Worm (Caenorhabditis elegans) whole organism, L2 larva: ENCODE results near the gene R07E3.4.

Experiments used
- elt-1 ChIP-seq: fragments of 150-350 bp; optimal IDR thresholded peaks from 2 replicates; lab custom pipeline; 2014; ENCODE audit warnings: missing biosample characterization, missing genetic modification characterization
- fos-1 ChIP-seq: fragments of 150-350 bp; optimal IDR thresholded peaks from 2 replicates; lab custom pipeline; 2014; ENCODE audit warnings: missing biosample characterization, missing genetic modification characterization
- nhr-12 ChIP-seq: fragments of 150-350 bp; optimal IDR thresholded peaks from 2 replicates; lab custom pipeline; 2014; ENCODE audit warnings: missing biosample characterization, missing genetic modification characterization
- nhr-237 ChIP-seq: fragments of 150-350 bp; optimal IDR thresholded peaks from 2 replicates; lab custom pipeline; 2014; ENCODE audit warnings: missing biosample characterization, missing genetic modification characterization
- unc-39 ChIP-seq: fragments of 150-350 bp; optimal IDR thresholded peaks from 2 replicates; lab custom pipeline; 2014; ENCODE audit warnings: missing biosample characterization, missing genetic modification characterization

DNA sequence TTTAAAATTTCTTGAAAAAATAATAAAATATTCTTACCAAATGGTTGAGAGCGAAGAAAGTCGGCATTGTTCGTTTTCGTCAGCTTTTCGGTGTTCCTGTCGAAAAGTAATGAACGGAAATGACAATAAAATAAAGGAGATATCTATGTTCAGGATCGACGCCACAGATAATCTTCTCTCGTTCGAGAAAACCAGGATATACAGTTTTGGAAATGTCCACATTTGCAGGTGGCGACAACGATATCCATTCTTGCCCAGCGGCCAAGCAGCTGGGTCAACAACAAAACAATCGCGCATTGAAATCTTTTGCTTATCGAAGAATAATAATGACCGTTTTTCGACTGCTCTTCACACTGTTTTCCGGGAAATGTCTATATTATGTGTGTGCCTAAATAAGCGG is 22.5 kb upstream of the R07E3.4 start, which contains the start of gene R07E3.7:
- TF ChIP-seq unc-39 (tag; lab: Kevin White, UChicago) (no peak), nhr-237 (tag; lab: Kevin White, UChicago) (no peak), elt-1 (tag; lab: Kevin White, UChicago) (no peak), fos-1 (tag; lab: Kevin White, UChicago) (no peak), nhr-12 (no peak)
